Fruit fly (Drosophila melanogaster) whole organism, wandering third instar larva: ENCODE measurements around the gene CenG1A.

ENCODE experiments used
- Abd-B ChIP-seq: fragments of >200 bp; optimal IDR thresholded peaks from 2 replicates; lab custom pipeline; 2017; ENCODE audit warnings: missing biosample characterization, missing genetic modification characterization
- CG9705 ChIP-seq: fragments of 200-800 bp; sonication (Bioruptor generic); optimal IDR thresholded peaks from 2 replicates; lab custom pipeline; 2018; ENCODE audit warnings: missing biosample characterization, mild to moderate bottlenecking, missing genetic modification characterization
- CrebA ChIP-seq: fragments of 200-800 bp; sonication (Bioruptor generic); optimal IDR thresholded peaks from 2 replicates; lab custom pipeline; 2016; ENCODE audit warnings: missing biosample characterization, mild to moderate bottlenecking, missing genetic modification characterization, borderline replicate concordance
- Hnf4 ChIP-seq: fragments of 200-800 bp; sonication (Bioruptor generic); optimal IDR thresholded peaks from 2 replicates; lab custom pipeline; 2016; ENCODE audit warnings: missing biosample characterization, mild to moderate bottlenecking, missing genetic modification characterization
- Hr78 ChIP-seq: fragments of >200 bp; optimal IDR thresholded peaks from 2 replicates; lab custom pipeline; 2017; ENCODE audit warnings: missing biosample characterization, missing genetic modification characterization
- Hr83 ChIP-seq: fragments of 200-300 bp; sonication (Bioruptor generic); optimal IDR thresholded peaks from 2 replicates; lab custom pipeline; 2016; ENCODE audit warnings: missing biosample characterization, mild to moderate bottlenecking, missing genetic modification characterization, moderate library complexity; ENCODE audit not compliant: poor library complexity, severe bottlenecking
- Jra ChIP-seq: sonication (Bioruptor generic); optimal IDR thresholded peaks from 2 replicates; lab custom pipeline; 2016; ENCODE audit warnings: missing biosample characterization, missing genetic modification characterization
- Mio ChIP-seq: sonication (Bioruptor generic); optimal IDR thresholded peaks from 2 replicates; lab custom pipeline; 2016; ENCODE audit warnings: missing biosample characterization, missing genetic modification characterization
- Myc ChIP-seq: fragments of >200 bp; optimal IDR thresholded peaks from 2 replicates; lab custom pipeline; 2017
- N ChIP-seq: fragments of >200 bp; optimal IDR thresholded peaks from 2 replicates; lab custom pipeline; 2018; ENCODE audit warnings: missing biosample characterization, missing external identifiers, missing genetic modification characterization
- OdsH ChIP-seq: fragments of 200-800 bp; sonication (Bioruptor generic); optimal IDR thresholded peaks from 2 replicates; lab custom pipeline; 2016; ENCODE audit warnings: missing biosample characterization, mild to moderate bottlenecking, missing genetic modification characterization
- Sp1 ChIP-seq: fragments of 200-800 bp; sonication (Bioruptor generic); optimal IDR thresholded peaks from 3 replicates; lab custom pipeline; 2019; ENCODE audit warnings: missing biosample characterization, mild to moderate bottlenecking, missing genetic modification characterization, moderate library complexity
- Vsx2 ChIP-seq: fragments of 200-300, 225-300 bp; sonication (Bioruptor generic); optimal IDR thresholded peaks from 2 replicates; lab custom pipeline; 2018; ENCODE audit warnings: missing biosample characterization, missing genetic modification characterization; ENCODE audit not compliant: partially characterized antibody
- br ChIP-seq: fragments of 200-800 bp; sonication (Bioruptor generic); optimal IDR thresholded peaks from 2 replicates; lab custom pipeline; 2016; ENCODE audit warnings: missing biosample characterization, missing genetic modification characterization
- brk ChIP-seq: fragments of 200-800 bp; sonication (Bioruptor generic); optimal IDR thresholded peaks from 2 replicates; lab custom pipeline; 2016; ENCODE audit warnings: missing biosample characterization, mild to moderate bottlenecking, missing genetic modification characterization
- dl ChIP-seq, 2 experiments: fragments of 175-275, 200-275 bp in 1 of 2; fragments of 200-275 bp in 1 of 2; sonication (Bioruptor generic); optimal IDR thresholded peaks; lab custom pipeline; 2018; ENCODE audit warnings: mild to moderate bottlenecking in 2 of 2, missing biosample characterization in 2 of 2, missing genetic modification characterization in 2 of 2, moderate library complexity in 2 of 2; ENCODE audit not compliant: partially characterized antibody in 2 of 2, insufficient read depth in 1 of 2
- dsf ChIP-seq: sonication (Bioruptor generic); optimal IDR thresholded peaks from 2 replicates; lab custom pipeline; 2016; ENCODE audit warnings: missing biosample characterization, missing genetic modification characterization, borderline replicate concordance
- ey ChIP-seq: fragments of 200-800 bp; sonication (Bioruptor generic); optimal IDR thresholded peaks from 2 replicates; lab custom pipeline; 2016; ENCODE audit warnings: missing biosample characterization, missing genetic modification characterization
- foxo ChIP-seq, 2 experiments: fragments of 200-800 bp; sonication (Bioruptor generic); optimal IDR thresholded peaks; 2 replicates in 1 of 2; 3 replicates in 1 of 2; lab custom pipeline; 2016 to 2017; ENCODE audit warnings: missing biosample characterization in 2 of 2, missing genetic modification characterization in 2 of 2
- fru ChIP-seq: fragments of 200-800 bp; sonication (Bioruptor generic); optimal IDR thresholded peaks from 3 replicates; lab custom pipeline; 2016; ENCODE audit warnings: missing biosample characterization, mild to moderate bottlenecking, missing genetic modification characterization
- h ChIP-seq: fragments of 200-800 bp; sonication (Bioruptor generic); optimal IDR thresholded peaks from 3 replicates; lab custom pipeline; 2016; ENCODE audit warnings: missing biosample characterization, mild to moderate bottlenecking, missing genetic modification characterization
- jim ChIP-seq: fragments of 175-275, 200-325 bp; sonication (Bioruptor generic); optimal IDR thresholded peaks from 2 replicates; lab custom pipeline; 2016; ENCODE audit warnings: missing biosample characterization, mild to moderate bottlenecking, missing genetic modification characterization
- lola ChIP-seq: fragments of >200 bp; optimal IDR thresholded peaks from 2 replicates; lab custom pipeline; 2017; ENCODE audit warnings: missing biosample characterization, missing genetic modification characterization
- psq ChIP-seq: fragments of 200-800 bp; sonication (Bioruptor generic); optimal IDR thresholded peaks from 3 replicates; lab custom pipeline; 2017; ENCODE audit warnings: missing biosample characterization, mild to moderate bottlenecking, missing genetic modification characterization, moderate library complexity
- sage ChIP-seq: fragments of 200-800 bp; sonication (Bioruptor generic); optimal IDR thresholded peaks from 2 replicates; lab custom pipeline; 2016; ENCODE audit warnings: missing biosample characterization, mild to moderate bottlenecking, missing genetic modification characterization
- sv ChIP-seq: fragments of 200-800 bp; sonication (Bioruptor generic); optimal IDR thresholded peaks from 3 replicates; lab custom pipeline; 2016; ENCODE audit warnings: missing biosample characterization, missing genetic modification characterization
- usp ChIP-seq: fragments of >200 bp; optimal IDR thresholded peaks from 2 replicates; lab custom pipeline; 2017; ENCODE audit warnings: missing biosample characterization, missing genetic modification characterization
- woc ChIP-seq: sonication (Bioruptor generic); optimal IDR thresholded peaks from 2 replicates; lab custom pipeline; 2016; ENCODE audit warnings: missing biosample characterization, mild to moderate bottlenecking, missing genetic modification characterization

CenG1A gene

DNA sequence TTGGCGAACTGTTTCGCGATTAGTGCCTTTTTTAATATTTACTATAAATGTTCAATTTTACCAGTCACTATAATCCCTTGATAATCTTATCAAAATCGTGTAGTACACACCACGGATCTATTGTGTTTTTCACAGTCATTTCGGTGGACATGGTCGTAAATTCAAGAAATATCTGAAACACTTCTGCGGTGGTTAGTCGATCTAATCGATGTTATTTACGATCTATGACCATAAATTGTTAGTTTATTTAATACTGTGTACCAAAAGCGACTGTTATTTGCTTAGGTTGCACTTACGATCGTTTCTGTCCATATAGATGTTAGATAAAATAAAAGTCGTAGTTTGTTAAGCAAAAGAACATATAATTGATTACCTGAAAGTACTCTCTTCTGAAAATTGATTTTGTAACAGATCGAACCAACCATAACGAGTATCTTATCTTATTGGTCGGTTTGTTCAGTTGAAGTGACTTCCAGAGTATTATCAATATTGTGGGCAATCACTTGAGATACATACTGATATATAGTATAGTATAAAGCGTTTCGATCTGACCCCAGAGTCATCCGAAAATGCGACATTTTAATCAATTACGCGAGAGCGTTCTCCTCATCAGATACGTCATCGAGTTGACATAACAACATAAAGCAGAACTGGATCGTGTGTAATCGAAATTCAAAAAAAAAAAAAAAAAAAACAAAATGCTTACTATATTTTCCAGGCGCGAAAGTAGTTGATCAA is 70.7 kb downstream of the CenG1A start:
- no peak for TF ChIP-seq jim
- no peak for TF ChIP-seq Hr78 (GFP tag; lab: Kevin White, UChicago)
- no peak for TF ChIP-seq fru
- no peak for TF ChIP-seq br (GFP tag; lab: Kevin White, UChicago)
- no peak for TF ChIP-seq CrebA (GFP tag; lab: Kevin White, UChicago)
- TF ChIP-seq h (GFP tag; lab: Kevin White, UChicago), result no peak

DNA sequence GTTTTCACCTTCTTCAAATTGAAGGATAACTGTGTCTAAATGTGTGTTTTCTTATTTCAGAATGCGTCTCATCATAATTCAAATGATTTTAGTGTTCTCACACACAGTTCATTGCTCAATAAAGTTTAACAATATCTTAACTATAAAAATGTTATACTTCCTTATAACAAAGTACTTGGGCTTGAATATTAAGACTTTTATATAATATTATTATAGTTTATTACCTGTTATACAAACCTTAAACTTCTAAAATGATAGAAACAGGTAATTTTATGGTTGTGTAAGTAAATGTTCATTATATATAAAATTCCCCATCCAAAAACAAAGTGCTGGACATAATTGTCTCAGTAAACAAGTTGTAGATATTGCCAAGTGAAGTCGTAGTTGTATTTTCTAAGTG is 73.7 kb downstream of the CenG1A start, which contains the start of gene Ance-2:
Ance-2 (plus strand) TSS at position 301 of the 400 bp plus-strand sequence.
- TF ChIP-seq Mio (GFP tag; lab: Kevin White, UChicago) (no peak), psq (GFP tag; lab: Kevin White, UChicago) (no peak), br (GFP tag; lab: Kevin White, UChicago) (no peak), Abd-B (no peak), h (GFP tag; lab: Kevin White, UChicago) (no peak), brk (GFP tag; lab: Kevin White, UChicago) (no peak), Myc (lab: Kevin White, UChicago) (no peak), woc (GFP tag; lab: Kevin White, UChicago) (no peak), foxo (GFP tag; optimal IDR thresholded peaks at IDR 0.05; lab: Kevin White, UChicago) (no peak), ey (GFP tag; lab: Kevin White, UChicago) (no peak), CG9705 (GFP tag; lab: Kevin White, UChicago) (no peak), Sp1 (GFP tag; lab: Kevin White, UChicago) (no peak)

dm6 chr2L:13911783-13912182 is 76.4 kb downstream of the CenG1A start, which contains the start of gene Acyp:
Acyp (plus strand) TSS chr2L:13912083.
- no peak for TF ChIP-seq h (GFP tag; lab: Kevin White, UChicago)
- peak; percentile 27 for TF ChIP-seq Myc (lab: Kevin White, UChicago)
- no peak for TF ChIP-seq Hr83 (GFP tag; lab: Kevin White, UChicago)
- TF ChIP-seq Mio (GFP tag; lab: Kevin White, UChicago), result no peak
- no peak for TF ChIP-seq dsf (GFP tag; lab: Kevin White, UChicago)
- no peak for TF ChIP-seq Jra (GFP tag; lab: Kevin White, UChicago)

DNA sequence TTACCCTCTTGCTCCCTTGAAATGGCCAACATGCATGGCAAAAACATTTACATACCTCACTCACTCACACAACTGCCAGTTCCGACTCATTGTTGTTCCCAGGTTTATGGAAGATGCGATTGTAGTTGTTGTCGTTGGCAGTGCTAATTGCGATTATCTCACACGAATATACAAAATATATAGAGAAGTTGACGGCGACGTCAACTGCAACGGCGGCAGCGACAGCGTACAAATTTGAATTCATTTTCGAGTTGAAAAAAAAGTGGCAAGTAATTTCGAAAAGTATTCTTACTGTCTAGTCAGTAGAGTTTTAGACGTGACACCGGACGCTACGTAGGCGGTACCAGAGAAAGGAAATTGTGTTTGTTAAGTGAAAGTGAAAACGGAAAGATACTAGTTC is 79.1 kb downstream of the CenG1A start, which contains the start of gene Ance-3:
Ance-3 (plus strand) TSS at position 301 of the 400 bp plus-strand sequence.
- TF ChIP-seq woc (GFP tag; lab: Kevin White, UChicago) (no peak), br (GFP tag; lab: Kevin White, UChicago) (no peak), Hr83 (GFP tag; lab: Kevin White, UChicago) (no peak), usp (GFP tag; lab: Kevin White, UChicago) (no peak), sv (GFP tag; lab: Kevin White, UChicago) (no peak), Vsx2 (GFP tag; lab: Kevin White, UChicago) (no peak), jim (no peak), Hnf4 (GFP tag; lab: Kevin White, UChicago) (no peak), lola (GFP tag; lab: Kevin White, UChicago) (no peak), dl (GFP tag; optimal IDR thresholded peaks at IDR 0.05; lab: Kevin White, UChicago; ENCODE audit: insufficient read depth in 1 of 2, partially characterized antibody in 2 of 2) (no peak), OdsH (GFP tag; lab: Kevin White, UChicago) (no peak)

dm6 chr2L:13923453-13923852 is 88.1 kb downstream of the CenG1A start, which contains the start of gene Vajk1:
Vajk1 (minus strand) TSS chr2L:13923553.
- TF ChIP-seq N (GFP tag; lab: Kevin White, UChicago) (no peak), woc (GFP tag; lab: Kevin White, UChicago) (no peak), fru (no peak), dl (GFP tag; optimal IDR thresholded peaks at IDR 0.05; lab: Kevin White, UChicago; ENCODE audit: insufficient read depth in 1 of 2, partially characterized antibody in 2 of 2) (no peak), psq (GFP tag; lab: Kevin White, UChicago) (no peak), sage (GFP tag; lab: Kevin White, UChicago) (no peak), ey (GFP tag; lab: Kevin White, UChicago) (no peak)
